Worm (Caenorhabditis elegans) whole organism, young adult: ENCODE measurements around the gene F55C9.3.

ENCODE experiments used
- F55B11.4 ChIP-seq: sonication (generic microtip); optimal IDR thresholded peaks from 2 replicates; lab custom pipeline; 2016; ENCODE audit warnings: missing compliant biosample characterization, missing genetic modification characterization, borderline replicate concordance; ENCODE audit not compliant: insufficient read depth
- Y56A3A.18 ChIP-seq: fragments of 200-800 bp; sonication (Bioruptor generic); IDR thresholded peaks from 2 replicates; pipeline ENCODE4 v1.3.6; 2022; ENCODE audit warnings: missing genetic modification reagents, missing genetic modification characterization, missing compliant biosample characterization
- ZK185.1 ChIP-seq: sonication (generic microtip); optimal IDR thresholded peaks from 2 replicates; lab custom pipeline; 2016; ENCODE audit warnings: mild to moderate bottlenecking, missing genetic modification characterization, missing compliant biosample characterization; ENCODE audit not compliant: poor library complexity, severe bottlenecking
- dox-1 ChIP-seq: fragments of 200-800 bp; sonication (Bioruptor generic); IDR thresholded peaks from 2 replicates; pipeline ENCODE4 v1.3.6; 2022; ENCODE audit warnings: missing genetic modification reagents, missing genetic modification characterization, missing compliant biosample characterization
- dpl-1 ChIP-seq: fragments of 150-350 bp; optimal IDR thresholded peaks from 2 replicates; lab custom pipeline; 2014; ENCODE audit warnings: missing biosample characterization, missing genetic modification reagents, missing genetic modification characterization
- nfya-2 ChIP-seq: fragments of 200-800 bp; sonication (Bioruptor generic); IDR thresholded peaks from 2 replicates; pipeline ENCODE4 v1.3.6; 2022; ENCODE audit warnings: missing genetic modification reagents, missing genetic modification characterization, missing compliant biosample characterization
- pha-4 ChIP-seq: fragments of 150-350 bp; sonication (generic microtip); optimal IDR thresholded peaks from 2 replicates; lab custom pipeline; 2014; ENCODE audit warnings: missing biosample characterization, missing genetic modification reagents, missing genetic modification characterization
- tbx-9 ChIP-seq: sonication (generic microtip); optimal IDR thresholded peaks from 2 replicates; lab custom pipeline; 2016; ENCODE audit warnings: borderline replicate concordance, missing genetic modification characterization, inconsistent platforms, missing compliant biosample characterization
- unc-130 ChIP-seq: sonication (generic microtip); optimal IDR thresholded peaks from 2 replicates; lab custom pipeline; 2016; ENCODE audit warnings: missing genetic modification reagents, missing genetic modification characterization, missing compliant biosample characterization
- xnd-1 ChIP-seq: sonication (generic microtip); optimal IDR thresholded peaks from 2 replicates; lab custom pipeline; 2016; ENCODE audit warnings: missing genotype, missing genetic modification reagents, missing genetic modification characterization, missing compliant biosample characterization

ce11 chrV:19278488-19278887, 9.5 kb downstream of the F55C9.3 start:
- TF ChIP-seq nfya-2 (no peak), Y56A3A.18 (GFP tag; lab: Robert Waterston, UW) (no peak), F55B11.4 (tag; lab: Kevin White, UChicago) (no peak), pha-4 (tag; lab: Kevin White, UChicago) (no peak), unc-130 (GFP tag; lab: Kevin White, UChicago) (no peak), dox-1 (GFP tag; lab: Robert Waterston, UW) (no peak), tbx-9 (no peak), ZK185.1 (tag; lab: Kevin White, UChicago) (no peak), xnd-1 (tag; lab: Kevin White, UChicago) (no peak), dpl-1 (GFP tag; lab: Kevin White, UChicago) (no peak)
